Worm (Caenorhabditis elegans) whole organism, late embryonic: Measurements from ENCODE around the gene npr-12.

Source experiments
- C08G9.2 ChIP-seq: sonication (generic microtip); optimal IDR thresholded peaks from 2 replicates; lab custom pipeline; 2016; ENCODE audit warnings: mild to moderate bottlenecking, missing genetic modification characterization, moderate library complexity, missing compliant biosample characterization
- C38D4.7 ChIP-seq: fragments of 200-800 bp; sonication (Bioruptor generic); optimal IDR thresholded peaks from 2 replicates; lab custom pipeline; 2018; ENCODE audit warnings: mild to moderate bottlenecking, missing genetic modification characterization, moderate library complexity, missing compliant biosample characterization
- K09A11.1 ChIP-seq: sonication (generic microtip); optimal IDR thresholded peaks from 2 replicates; lab custom pipeline; 2017; ENCODE audit warnings: antibody characterized with exemption, mild to moderate bottlenecking, missing genetic modification characterization, missing compliant biosample characterization; ENCODE audit not compliant: insufficient read depth
- T23F11.4 ChIP-seq: fragments of 200-800 bp; sonication (Bioruptor generic); optimal IDR thresholded peaks from 2 replicates; lab custom pipeline; 2018; ENCODE audit warnings: mild to moderate bottlenecking, missing genetic modification characterization, missing compliant biosample characterization
- ceh-14 ChIP-seq: sonication (generic microtip); optimal IDR thresholded peaks from 2 replicates; lab custom pipeline; 2016; ENCODE audit warnings: missing genotype, missing genetic modification characterization, missing compliant biosample characterization
- ceh-18 ChIP-seq: sonication (generic microtip); optimal IDR thresholded peaks from 2 replicates; lab custom pipeline; 2016; ENCODE audit warnings: missing genetic modification characterization, missing compliant biosample characterization
- ceh-22 ChIP-seq: sonication (generic microtip); optimal IDR thresholded peaks from 2 replicates; lab custom pipeline; 2017; ENCODE audit warnings: missing biosample characterization, missing genetic modification characterization
- ceh-31 ChIP-seq: sonication (generic microtip); optimal IDR thresholded peaks from 2 replicates; lab custom pipeline; 2016; ENCODE audit warnings: missing genetic modification characterization, missing compliant biosample characterization
- ceh-34 ChIP-seq: sonication (generic microtip); optimal IDR thresholded peaks from 2 replicates; lab custom pipeline; 2016; ENCODE audit warnings: mild to moderate bottlenecking, missing genetic modification characterization, missing compliant biosample characterization
- ceh-6 ChIP-seq: fragments of 200-800 bp; sonication (Bioruptor generic); optimal IDR thresholded peaks from 2 replicates; lab custom pipeline; 2018; ENCODE audit warnings: mild to moderate bottlenecking, missing genetic modification characterization, missing compliant biosample characterization
- che-1 ChIP-seq: sonication (generic microtip); optimal IDR thresholded peaks from 2 replicates; lab custom pipeline; 2016; ENCODE audit warnings: mild to moderate bottlenecking, missing genetic modification characterization, missing compliant biosample characterization
- ets-4 ChIP-seq: sonication (generic microtip); optimal IDR thresholded peaks from 2 replicates; lab custom pipeline; 2016; ENCODE audit warnings: missing genetic modification characterization, missing compliant biosample characterization
- fkh-10 ChIP-seq: fragments of 150-350 bp; optimal IDR thresholded peaks from 2 replicates; lab custom pipeline; 2014; ENCODE audit warnings: missing biosample characterization, missing genetic modification reagents, missing genetic modification characterization
- fkh-6 ChIP-seq: sonication (generic microtip); optimal IDR thresholded peaks from 2 replicates; lab custom pipeline; 2016; ENCODE audit warnings: missing genetic modification characterization, missing compliant biosample characterization
- hlh-13 ChIP-seq: fragments of 200-800 bp; sonication (Bioruptor generic); optimal IDR thresholded peaks from 2 replicates; lab custom pipeline; 2018; ENCODE audit warnings: mild to moderate bottlenecking, missing genetic modification characterization, missing compliant biosample characterization
- hlh-30 ChIP-seq: sonication (generic microtip); optimal IDR thresholded peaks from 2 replicates; lab custom pipeline; 2017; ENCODE audit warnings: antibody characterized with exemption, missing genetic modification characterization, missing compliant biosample characterization; ENCODE audit not compliant: insufficient read depth
- hlh-8 ChIP-seq: sonication (generic microtip); optimal IDR thresholded peaks from 2 replicates; lab custom pipeline; 2016; ENCODE audit warnings: missing genotype, missing genetic modification characterization, missing compliant biosample characterization
- lim-6 ChIP-seq: sonication (generic microtip); optimal IDR thresholded peaks from 2 replicates; lab custom pipeline; 2016; ENCODE audit warnings: missing genetic modification characterization, missing compliant biosample characterization
- lin-11 ChIP-seq: fragments of 200-800 bp; sonication (Bioruptor generic); optimal IDR thresholded peaks from 2 replicates; lab custom pipeline; 2018; ENCODE audit warnings: mild to moderate bottlenecking, missing genetic modification characterization, missing compliant biosample characterization
- nfya-1 ChIP-seq: sonication (generic microtip); optimal IDR thresholded peaks from 2 replicates; lab custom pipeline; 2017; ENCODE audit warnings: missing genetic modification characterization, mild to moderate bottlenecking, missing compliant biosample characterization, antibody characterized with exemption, moderate library complexity
- nhr-11 ChIP-seq: fragments of 150-350 bp; optimal IDR thresholded peaks from 2 replicates; lab custom pipeline; 2014; ENCODE audit warnings: missing biosample characterization, missing genetic modification characterization
- nhr-232 ChIP-seq: sonication (generic microtip); optimal IDR thresholded peaks from 2 replicates; lab custom pipeline; 2016; ENCODE audit warnings: missing genetic modification characterization, missing compliant biosample characterization
- pag-3 ChIP-seq: sonication (generic microtip); optimal IDR thresholded peaks from 2 replicates; lab custom pipeline; 2016; ENCODE audit warnings: missing compliant biosample characterization, missing genetic modification characterization, borderline replicate concordance
- pat-9 ChIP-seq: fragments of 200-800 bp; sonication (Bioruptor generic); optimal IDR thresholded peaks from 2 replicates; lab custom pipeline; 2018; ENCODE audit warnings: mild to moderate bottlenecking, missing genetic modification characterization, moderate library complexity, missing compliant biosample characterization
- pha-2 ChIP-seq: sonication (generic microtip); optimal IDR thresholded peaks from 2 replicates; lab custom pipeline; 2017; ENCODE audit warnings: mild to moderate bottlenecking, missing genetic modification characterization, missing compliant biosample characterization
- pros-1 ChIP-seq: fragments of 150-350 bp; optimal IDR thresholded peaks from 2 replicates; lab custom pipeline; 2014; ENCODE audit warnings: missing biosample characterization, missing genetic modification reagents, missing genetic modification characterization
- tbx-2 ChIP-seq: sonication (generic microtip); optimal IDR thresholded peaks from 2 replicates; lab custom pipeline; 2016; ENCODE audit warnings: missing genetic modification characterization, missing compliant biosample characterization
- tbx-7 ChIP-seq: sonication (generic microtip); optimal IDR thresholded peaks from 2 replicates; lab custom pipeline; 2016; ENCODE audit warnings: missing genotype, missing genetic modification characterization, missing compliant biosample characterization
- ttx-3 ChIP-seq: sonication (generic microtip); optimal IDR thresholded peaks from 2 replicates; lab custom pipeline; 2016; ENCODE audit warnings: missing genetic modification reagents, missing genetic modification characterization, missing compliant biosample characterization
- unc-42 ChIP-seq: sonication (generic microtip); optimal IDR thresholded peaks from 2 replicates; lab custom pipeline; 2016; ENCODE audit warnings: missing genotype, missing genetic modification characterization, missing compliant biosample characterization
- unc-86 ChIP-seq: sonication (generic microtip); optimal IDR thresholded peaks from 2 replicates; lab custom pipeline; 2016; ENCODE audit warnings: missing genetic modification characterization, missing compliant biosample characterization
- zip-5 ChIP-seq: sonication (generic microtip); optimal IDR thresholded peaks from 2 replicates; lab custom pipeline; 2016; ENCODE audit warnings: missing genetic modification characterization, missing compliant biosample characterization

Gene npr-12

ce11 chrIV:6923070-6923469, 14.4 kb downstream of the npr-12 start, which contains the start of gene T22D1.1:
Gene T22D1.1 (plus strand): TSS chrIV:6923370.
- TF ChIP-seq fkh-10 (no peak), pros-1 (tag; lab: Kevin White, UChicago) (no peak), T23F11.4 (GFP tag; lab: Kevin White, UChicago) (no peak), lin-11 (tag; lab: Kevin White, UChicago) (no peak), ceh-14 (tag; lab: Kevin White, UChicago) (no peak), ceh-34 (tag; lab: Kevin White, UChicago) (no peak), pag-3 (tag; lab: Kevin White, UChicago) (no peak), C08G9.2 (tag; lab: Kevin White, UChicago) (no peak), unc-42 (tag; lab: Kevin White, UChicago) (no peak), zip-5 (tag; lab: Kevin White, UChicago) (no peak), nhr-232 (no peak), ets-4 (tag; lab: Kevin White, UChicago) (no peak), lim-6 (tag; lab: Kevin White, UChicago) (no peak), fkh-6 (tag; lab: Kevin White, UChicago) (no peak), C38D4.7 (GFP tag; lab: Kevin White, UChicago) (no peak), tbx-2 (tag; lab: Kevin White, UChicago) (no peak), hlh-8 (no peak), pat-9 (tag; lab: Kevin White, UChicago) (no peak)

ce11 chrIV:6920063-6920462, 17.4 kb downstream of the npr-12 start, which contains the start of gene T22D1.18:
Gene T22D1.18 (minus strand): TSS chrIV:6920163.
- TF ChIP-seq fkh-6 (tag; lab: Kevin White, UChicago) (no peak), K09A11.1 (tag; lab: Kevin White, UChicago) (no peak), unc-86 (tag; lab: Kevin White, UChicago) (no peak), che-1 (no peak), ceh-6 (GFP tag; lab: Kevin White, UChicago) (no peak), nfya-1 (tag; lab: Kevin White, UChicago) (no peak), hlh-13 (GFP tag; lab: Kevin White, UChicago) (no peak), nhr-11 (tag; lab: Kevin White, UChicago) (no peak), pros-1 (tag; lab: Kevin White, UChicago) (no peak), nhr-232 (no peak), pha-2 (tag; lab: Kevin White, UChicago) (no peak), fkh-10 (no peak), tbx-7 (tag; lab: Kevin White, UChicago) (no peak)

ce11 chrIV:6919318-6919717, 18.1 kb downstream of the npr-12 start, which contains the start of gene ruvb-2:
Gene ruvb-2 (minus strand): TSS chrIV:6919406.
- peak; percentile 38 for TF ChIP-seq ceh-34 (tag; lab: Kevin White, UChicago)
- TF ChIP-seq ceh-18 = peak; percentile 12
- TF ChIP-seq ceh-22 = no peak
- TF ChIP-seq ceh-31 = peak; percentile 48
- peak; percentile 62 for TF ChIP-seq nfya-1 (tag; lab: Kevin White, UChicago)
- TF ChIP-seq unc-42 (tag; lab: Kevin White, UChicago) = peak; percentile 77
- no peak for TF ChIP-seq pag-3 (tag; lab: Kevin White, UChicago)
- TF ChIP-seq ttx-3 (tag; lab: Kevin White, UChicago) = peak; percentile 2
- peak; percentile 48 for TF ChIP-seq hlh-30 (tag; lab: Kevin White, UChicago)
- no peak for TF ChIP-seq che-1

ce11 chrIV:6916831-6917230, 20.6 kb downstream of the npr-12 start:
- no peak for TF ChIP-seq lim-6 (tag; lab: Kevin White, UChicago)
- no peak for TF ChIP-seq ceh-18
- TF ChIP-seq tbx-7 (tag; lab: Kevin White, UChicago) = no peak
